Worm (Caenorhabditis elegans) whole organism, L4/young adult: ENCODE results near the gene F48G7.13.

Experiments
- W03F9.2 ChIP-seq: fragments of 150-350 bp; optimal IDR thresholded peaks from 2 replicates; lab custom pipeline; 2014; ENCODE audit warnings: missing biosample characterization, missing genetic modification characterization
- dao-5 ChIP-seq: sonication (generic microtip); optimal IDR thresholded peaks from 2 replicates; lab custom pipeline; 2016; ENCODE audit warnings: missing genotype, missing genetic modification characterization, moderate library complexity, missing compliant biosample characterization
- him-1 ChIP-seq: sonication (generic microtip); optimal IDR thresholded peaks from 2 replicates; lab custom pipeline; 2016; ENCODE audit warnings: missing genotype, missing genetic modification reagents, missing genetic modification characterization, missing compliant biosample characterization

F48G7.13 gene

DNA sequence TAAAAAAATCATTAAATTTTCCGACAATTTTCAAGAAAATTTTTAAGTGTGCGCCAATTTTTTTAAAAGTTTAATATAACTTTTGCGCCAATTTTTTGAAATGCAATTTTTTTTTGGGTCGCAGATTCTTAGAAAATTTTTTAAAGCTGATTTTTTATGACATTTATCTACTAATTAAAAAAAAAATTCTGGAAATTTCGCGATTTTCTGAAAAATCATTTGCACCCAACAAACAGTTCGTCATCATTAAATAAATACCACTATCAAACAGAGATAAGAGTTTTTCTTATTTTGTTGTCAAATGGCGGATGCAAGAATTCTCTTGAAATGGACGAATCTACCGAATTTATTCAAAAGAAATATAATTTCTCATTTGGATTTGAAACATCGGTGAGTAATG is at the start of gene F48G7.13:
F48G7.13 (plus strand) TSS at position 301 of the 400 bp plus-strand sequence.
- no peak for TF ChIP-seq W03F9.2
- no peak for TF ChIP-seq dao-5 (tag; lab: Kevin White, UChicago)
- TF ChIP-seq him-1 (tag; lab: Kevin White, UChicago), result no peak

DNA sequence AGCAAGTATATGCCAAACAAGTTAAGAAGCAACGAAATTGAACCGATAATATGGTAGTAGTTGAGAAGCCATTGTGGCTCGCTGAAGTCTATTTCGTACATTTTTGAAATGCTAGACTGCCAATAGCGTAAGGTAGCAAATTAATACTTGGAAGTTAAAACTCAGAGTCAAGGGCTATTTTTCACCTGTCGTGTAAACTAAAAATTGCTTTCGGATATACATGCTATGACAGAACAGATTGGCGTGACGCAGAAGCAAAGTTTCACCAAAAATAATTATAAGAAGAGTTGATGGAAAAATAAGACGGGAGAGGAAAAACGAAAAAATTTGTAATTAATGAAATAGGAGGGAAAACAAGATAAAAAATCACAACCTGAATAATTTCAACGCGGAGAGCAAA is 49.4 kb upstream of the F48G7.13 start, which contains the start of gene sri-73:
sri-73 (minus strand) TSS at position 101 of the 400 bp plus-strand sequence.
- TF ChIP-seq him-1 (tag; lab: Kevin White, UChicago) (no peak), W03F9.2 (no peak), dao-5 (tag; lab: Kevin White, UChicago) (no peak)

DNA sequence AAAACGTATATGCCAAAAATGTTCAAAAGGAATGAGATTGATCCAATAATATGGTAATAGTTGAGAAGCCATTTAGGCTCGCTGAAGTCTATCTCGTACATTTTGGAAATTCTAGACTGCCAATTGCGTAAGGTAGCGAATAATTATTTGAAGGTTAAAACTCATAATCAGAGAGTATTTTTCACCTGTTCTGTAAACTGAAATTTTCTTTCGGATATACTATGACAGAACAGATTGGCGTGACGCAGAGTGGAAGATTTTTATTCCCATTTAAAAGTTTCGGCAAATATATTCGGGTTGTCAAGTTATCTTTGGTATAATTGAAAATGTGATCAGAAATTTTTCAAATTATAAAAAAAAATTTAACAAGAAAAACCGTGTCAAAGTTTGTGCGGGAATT is 47.3 kb upstream of the F48G7.13 start, which contains the start of gene sri-72:
sri-72 (minus strand) TSS at position 101 of the 400 bp plus-strand sequence.
- TF ChIP-seq him-1 (tag; lab: Kevin White, UChicago), result no peak
- no peak for TF ChIP-seq W03F9.2
- no peak for TF ChIP-seq dao-5 (tag; lab: Kevin White, UChicago)

DNA sequence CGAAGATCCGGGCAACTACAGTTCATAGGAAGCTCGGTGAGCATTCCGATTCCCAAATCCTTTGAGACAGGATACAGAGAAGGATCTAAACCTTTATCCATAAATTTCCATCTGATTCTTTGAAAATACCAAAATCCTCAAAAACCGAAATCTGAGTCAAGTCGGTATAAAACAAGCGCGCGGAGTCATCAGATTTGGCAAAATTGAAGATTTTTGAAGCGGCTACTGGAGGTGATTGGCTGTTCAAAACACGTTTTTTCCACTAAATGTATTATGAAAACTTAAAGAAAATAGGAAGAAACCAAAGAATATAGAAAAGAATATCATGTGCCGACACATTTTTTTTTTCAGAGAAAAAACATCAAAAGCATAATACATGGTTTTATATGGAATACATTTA is 40.7 kb upstream of the F48G7.13 start, which contains the start of gene C14C6.13:
C14C6.13 (minus strand) TSS at position 101 of the 400 bp plus-strand sequence.
- TF ChIP-seq him-1 (tag; lab: Kevin White, UChicago) (no peak), dao-5 (tag; lab: Kevin White, UChicago) (no peak), W03F9.2 (no peak)

DNA sequence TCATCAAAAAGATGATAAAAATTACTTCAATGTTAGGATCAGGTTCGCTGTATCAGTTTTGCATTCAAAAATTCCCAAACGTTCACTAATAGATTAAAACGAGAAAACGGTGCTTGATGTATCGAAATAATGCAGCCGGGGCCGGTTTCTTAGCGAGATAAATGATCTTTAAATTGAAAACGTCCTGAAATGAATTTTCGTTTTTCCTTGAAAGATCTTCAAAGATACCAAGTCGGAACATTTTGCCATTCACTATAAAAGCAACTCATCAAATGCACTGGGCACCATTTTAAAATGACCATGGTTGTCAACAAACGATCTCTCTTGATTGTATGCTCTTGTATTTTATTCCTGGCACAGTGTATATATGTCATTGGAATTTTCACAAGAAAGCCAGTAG is 39.3 kb upstream of the F48G7.13 start, which contains the start of gene K06H6.5:
K06H6.5 (plus strand) TSS at position 301 of the 400 bp plus-strand sequence.
- no peak for TF ChIP-seq dao-5 (tag; lab: Kevin White, UChicago)
- TF ChIP-seq him-1 (tag; lab: Kevin White, UChicago), result no peak
- TF ChIP-seq W03F9.2, result no peak

DNA sequence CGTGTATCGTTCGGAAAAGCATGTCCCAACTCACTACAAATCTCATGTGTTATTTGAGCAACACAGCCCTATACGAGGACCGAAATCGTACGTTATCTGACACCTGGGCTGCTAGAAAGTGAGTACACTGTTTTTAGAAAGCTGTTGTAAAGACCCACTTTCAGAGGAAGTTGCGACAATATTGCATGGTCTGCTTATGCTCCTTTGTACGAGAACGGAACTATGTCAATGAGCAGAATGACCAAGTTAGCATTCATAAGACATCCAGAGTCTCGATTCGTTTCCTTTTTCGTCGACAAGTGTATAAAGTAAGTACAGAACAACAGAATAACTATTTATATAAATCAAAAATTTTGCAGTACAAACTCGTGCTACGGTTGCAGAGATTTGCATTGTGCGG is 38.5 kb upstream of the F48G7.13 start:
- TF ChIP-seq him-1 (tag; lab: Kevin White, UChicago), result no peak
- TF ChIP-seq dao-5 (tag; lab: Kevin White, UChicago), result no peak
- TF ChIP-seq W03F9.2, result no peak

DNA sequence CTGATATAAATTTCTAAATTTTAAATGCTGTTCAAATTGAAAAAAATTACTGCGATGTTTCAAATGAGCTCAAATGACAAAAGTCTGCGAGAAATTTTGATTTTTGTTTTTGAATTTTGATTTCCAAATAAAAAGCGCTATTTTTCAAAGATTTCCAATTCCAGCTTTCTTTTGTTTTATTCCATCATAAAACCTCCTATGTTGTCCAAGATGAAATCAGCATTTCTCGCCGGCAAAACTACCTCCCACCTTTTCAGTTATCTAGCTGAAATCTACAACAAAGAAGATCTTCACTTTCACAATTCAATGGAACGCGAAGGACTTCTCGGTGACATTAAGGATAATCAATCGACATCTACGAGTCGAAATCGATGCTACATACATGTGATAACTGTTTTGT is 36.4 kb upstream of the F48G7.13 start, which contains the start of gene K06H6.4:
K06H6.4 (plus strand) TSS at position 301 of the 400 bp plus-strand sequence.
- TF ChIP-seq him-1 (tag; lab: Kevin White, UChicago) (no peak), dao-5 (tag; lab: Kevin White, UChicago) (no peak), W03F9.2 (no peak)

DNA sequence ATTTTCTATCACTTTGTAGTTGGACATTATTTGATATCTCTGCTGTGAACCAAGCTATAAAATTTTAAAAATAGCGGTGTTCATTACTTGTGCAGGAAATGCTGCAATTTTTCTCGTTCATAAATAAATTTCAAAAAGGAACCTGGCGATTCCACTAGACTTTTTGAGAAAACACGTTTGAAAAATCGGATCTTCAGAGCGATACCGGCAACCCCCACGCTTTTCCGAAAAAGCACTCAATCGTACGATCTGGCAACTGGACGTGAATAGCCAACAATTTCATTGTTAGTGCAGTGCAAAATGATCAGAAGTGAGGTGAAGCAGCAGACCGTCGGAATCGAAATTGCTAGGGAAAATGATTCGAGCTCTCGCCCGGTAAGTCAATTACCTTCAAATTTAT is 33.8 kb upstream of the F48G7.13 start, which contains the start of gene nstp-7:
nstp-7 (plus strand) TSS at position 301 of the 400 bp plus-strand sequence.
- TF ChIP-seq dao-5 (tag; lab: Kevin White, UChicago), result no peak
- TF ChIP-seq W03F9.2, result no peak
- TF ChIP-seq him-1 (tag; lab: Kevin White, UChicago), result no peak

DNA sequence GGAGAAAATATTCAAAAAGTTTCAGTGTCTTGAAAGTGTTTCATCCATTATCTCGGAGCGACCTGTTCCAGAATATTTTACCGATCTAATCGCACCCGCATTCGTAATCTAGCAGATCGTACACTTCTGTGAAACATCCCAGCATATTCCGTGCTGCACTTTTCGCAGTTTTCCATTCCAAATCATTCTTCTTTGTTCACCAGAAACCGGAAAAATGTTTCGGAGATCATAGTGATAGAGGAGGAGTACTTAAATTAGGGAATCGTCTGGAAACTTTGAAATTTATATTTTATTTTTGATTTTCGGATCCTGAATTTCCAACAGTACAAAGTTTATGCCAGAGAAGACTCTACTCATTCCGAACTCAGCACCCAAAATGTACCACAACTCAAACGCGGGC is 29.9 kb upstream of the F48G7.13 start, which contains the start of gene K06H6.2:
K06H6.2 (plus strand) TSS at position 301 of the 400 bp plus-strand sequence.
- TF ChIP-seq him-1 (tag; lab: Kevin White, UChicago) (no peak), W03F9.2 (no peak), dao-5 (tag; lab: Kevin White, UChicago) (no peak)

DNA sequence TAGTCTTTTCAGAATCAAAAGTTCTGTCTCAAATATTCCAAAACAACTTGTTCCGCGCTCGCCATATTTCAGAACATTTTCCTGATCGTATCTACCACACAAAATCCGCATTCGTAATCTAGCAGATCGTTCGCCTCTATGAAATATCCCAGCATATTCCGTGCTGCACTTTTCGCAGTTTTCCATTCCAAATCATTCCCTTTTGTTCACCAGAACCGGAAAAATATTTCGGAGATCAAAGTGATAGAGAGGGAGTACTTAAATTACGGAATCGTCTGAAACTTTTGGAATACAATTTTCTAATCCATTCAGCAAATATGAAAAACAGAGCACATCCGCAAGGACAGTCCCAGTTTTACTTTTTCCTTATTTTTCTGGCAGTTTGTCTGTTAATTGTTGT is 27.6 kb upstream of the F48G7.13 start, which contains the start of gene K06H6.1:
K06H6.1 (plus strand) TSS at position 301 of the 400 bp plus-strand sequence.
- TF ChIP-seq dao-5 (tag; lab: Kevin White, UChicago) (no peak), him-1 (tag; lab: Kevin White, UChicago) (no peak), W03F9.2 (no peak)

DNA sequence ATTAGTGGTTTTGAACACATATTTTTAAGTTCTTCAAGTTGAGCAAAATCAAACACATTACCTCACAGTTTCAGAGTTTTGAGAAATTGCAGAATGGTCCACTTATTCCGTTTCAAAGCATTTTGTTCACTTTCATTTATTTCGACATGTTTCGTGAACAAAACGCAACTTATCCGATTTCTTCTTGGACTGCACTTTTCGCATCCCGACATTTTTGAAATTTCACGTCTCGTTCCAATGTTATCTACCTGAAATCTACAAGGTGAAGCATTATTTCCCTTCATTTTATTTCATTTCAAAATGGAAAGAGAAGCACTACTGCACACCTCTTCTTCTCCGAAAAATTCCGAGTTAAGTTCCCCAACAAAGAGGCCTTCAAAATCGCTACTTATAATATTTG is 25.2 kb upstream of the F48G7.13 start, which contains the start of gene ZK488.6:
ZK488.6 (plus strand) TSS at position 301 of the 400 bp plus-strand sequence.
- no peak for TF ChIP-seq him-1 (tag; lab: Kevin White, UChicago)
- no peak for TF ChIP-seq W03F9.2
- no peak for TF ChIP-seq dao-5 (tag; lab: Kevin White, UChicago)

DNA sequence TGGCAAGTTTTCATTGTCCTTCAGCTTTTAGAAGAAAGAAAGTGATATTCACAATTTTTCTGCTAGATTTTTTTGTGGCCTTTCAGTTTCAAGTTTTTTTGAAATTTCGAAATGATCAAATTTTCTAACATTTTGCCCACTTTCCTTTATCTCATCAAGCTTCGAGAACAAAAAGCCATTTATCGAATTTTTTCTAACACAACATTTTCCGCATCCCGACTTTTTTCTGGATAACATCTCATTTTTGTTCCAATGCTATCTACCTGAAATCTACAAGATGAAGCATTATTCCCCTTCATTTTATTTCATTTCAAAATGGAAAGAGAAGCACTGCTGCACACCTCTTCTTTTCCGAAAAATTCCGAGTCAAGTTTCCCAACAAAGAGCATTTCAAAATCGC is 22.4 kb upstream of the F48G7.13 start, which contains the start of gene ZK488.5:
ZK488.5 (plus strand) TSS at position 301 of the 400 bp plus-strand sequence.
- no peak for TF ChIP-seq dao-5 (tag; lab: Kevin White, UChicago)
- no peak for TF ChIP-seq him-1 (tag; lab: Kevin White, UChicago)
- no peak for TF ChIP-seq W03F9.2

DNA sequence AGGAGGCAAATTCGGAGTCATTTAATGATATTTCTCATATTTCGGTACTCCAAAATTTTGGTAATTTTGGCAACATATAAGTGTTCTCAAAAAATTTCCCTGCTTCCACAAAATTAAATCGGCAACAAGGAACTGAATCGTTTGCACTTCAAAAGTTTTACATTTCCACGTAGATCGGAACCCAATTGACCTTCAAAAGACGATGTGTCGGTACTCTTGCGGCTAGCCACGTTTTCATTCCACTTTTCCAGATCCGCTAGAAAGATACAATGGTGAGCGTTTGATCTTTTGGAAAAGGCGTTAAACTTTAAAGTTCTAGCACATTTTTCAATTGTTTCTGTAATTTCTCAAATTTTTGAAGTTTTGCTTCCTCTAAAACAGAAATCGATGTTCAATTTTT is 18.5 kb upstream of the F48G7.13 start:
- TF ChIP-seq him-1 (tag; lab: Kevin White, UChicago), result no peak
- TF ChIP-seq W03F9.2, result no peak
- no peak for TF ChIP-seq dao-5 (tag; lab: Kevin White, UChicago)

DNA sequence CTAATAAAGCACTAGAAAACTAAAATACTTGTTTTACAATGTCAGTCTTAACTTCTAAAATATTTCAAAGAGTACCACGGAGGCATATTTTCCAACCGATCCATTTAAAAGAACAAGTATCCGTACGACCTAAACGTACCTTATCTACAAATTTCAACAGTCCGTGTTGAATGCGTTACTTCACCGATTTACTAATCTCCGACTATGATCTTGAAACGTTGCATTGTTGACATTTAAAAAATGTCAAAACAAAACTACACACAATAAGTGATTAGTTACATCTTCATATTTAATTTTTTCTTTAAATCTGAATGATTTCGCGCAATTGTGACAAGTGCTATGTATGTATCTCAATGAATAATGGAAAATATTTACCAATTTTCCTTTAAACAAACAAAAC is 17.6 kb upstream of the F48G7.13 start:
- TF ChIP-seq W03F9.2 (no peak), him-1 (tag; lab: Kevin White, UChicago) (no peak), dao-5 (tag; lab: Kevin White, UChicago) (no peak)
